Worm (Caenorhabditis elegans) whole organism, young adult: ENCODE data around the gene nspg-9.

Experiments used
- F49E8.2 ChIP-seq: sonication (generic microtip); optimal IDR thresholded peaks from 3 replicates; lab custom pipeline; 2017; ENCODE audit warnings: missing genetic modification characterization, mild to moderate bottlenecking, missing compliant biosample characterization, antibody characterized with exemption, moderate library complexity; ENCODE audit not compliant: insufficient read depth
- T07F8.4 ChIP-seq: sonication (generic microtip); optimal IDR thresholded peaks from 2 replicates; lab custom pipeline; 2016; ENCODE audit warnings: mild to moderate bottlenecking, missing genetic modification characterization, moderate library complexity, missing compliant biosample characterization
- attf-6 ChIP-seq: fragments of 200-800 bp; sonication (Bioruptor generic); IDR thresholded peaks from 2 replicates; pipeline ENCODE4 v1.3.6; 2022; ENCODE audit warnings: missing genetic modification reagents, missing genetic modification characterization, missing compliant biosample characterization
- ccch-3 ChIP-seq: fragments of 200-800 bp; sonication (Bioruptor generic); optimal IDR thresholded peaks from 2 replicates; lab custom pipeline; 2018; ENCODE audit warnings: mild to moderate bottlenecking, missing genetic modification characterization, missing compliant biosample characterization
- cebp-2 ChIP-seq: fragments of 200-800 bp; sonication (Bioruptor generic); IDR thresholded peaks from 2 replicates; pipeline ENCODE4 v1.3.6; 2022; ENCODE audit warnings: missing genetic modification characterization, missing compliant biosample characterization
- chd-7 ChIP-seq: sonication (generic microtip); optimal IDR thresholded peaks from 2 replicates; lab custom pipeline; 2016; ENCODE audit warnings: mild to moderate bottlenecking, missing genetic modification characterization, moderate library complexity, missing compliant biosample characterization
- egrh-3 ChIP-seq: fragments of 200-800 bp; sonication (Bioruptor generic); IDR thresholded peaks from 2 replicates; pipeline ENCODE4 v1.3.6; 2022; ENCODE audit warnings: missing genetic modification reagents, missing genetic modification characterization, missing compliant biosample characterization
- hlh-26 ChIP-seq: fragments of 200-800 bp; sonication (Bioruptor generic); conservative IDR thresholded peaks from 2 replicates; pipeline ENCODE4 v1.3.6; 2022; ENCODE audit warnings: missing genetic modification reagents, missing genetic modification characterization, missing compliant biosample characterization
- nhr-179 ChIP-seq: sonication (generic microtip); optimal IDR thresholded peaks from 2 replicates; lab custom pipeline; 2016; ENCODE audit warnings: mild to moderate bottlenecking, missing genetic modification characterization, missing compliant biosample characterization
- rec-8 ChIP-seq, 2 experiments: sonication (generic microtip); optimal IDR thresholded peaks; 2 replicates each; lab custom pipeline; 2016; ENCODE audit warnings: mild to moderate bottlenecking in 2 of 2, missing genetic modification characterization in 2 of 2, missing genetic modification reagents in 2 of 2, missing genotype in 2 of 2, missing biosample characterization in 1 of 2, missing compliant biosample characterization in 1 of 2, moderate library complexity in 1 of 2
- rpc-1 ChIP-seq, 2 experiments: fragments of 150-350 bp in 1 of 2; sonication (generic microtip) in 1 of 2; optimal IDR thresholded peaks; 2 replicates each; lab custom pipeline; 2014 to 2018; ENCODE audit warnings: missing biosample characterization in 1 of 2, missing genetic modification characterization in 1 of 2, missing genetic modification reagents in 1 of 2, missing genotype in 1 of 2
- snpc-1.1 ChIP-seq: sonication (generic microtip); optimal IDR thresholded peaks from 2 replicates; lab custom pipeline; 2017; ENCODE audit warnings: missing genetic modification characterization, mild to moderate bottlenecking, missing compliant biosample characterization, antibody characterized with exemption, moderate library complexity, missing genotype, missing genetic modification reagents; ENCODE audit not compliant: insufficient read depth
- snpc-4 ChIP-seq, 5 experiments: fragments of 150-350 bp in 1 of 5; sonication (generic microtip) in 4 of 5; optimal IDR thresholded peaks; 2 replicates each; lab custom pipeline; 2014 to 2018; ENCODE audit warnings: missing genetic modification characterization in 5 of 5, missing biosample characterization in 3 of 5, antibody characterized with exemption in 2 of 5, mild to moderate bottlenecking in 2 of 5, missing compliant biosample characterization in 2 of 5, missing genotype in 2 of 5, moderate library complexity in 2 of 5, missing genetic modification reagents in 1 of 5

nspg-9 gene

ce11 chrIV:14510344-14510793 lies 53.7 kb downstream of the nspg-9 start:
- TF ChIP-seq snpc-1.1 (peak; percentile 13), attf-6 (GFP tag; lab: Robert Waterston, UW) (peak; percentile 84), snpc-4 (GFP tag; optimal IDR thresholded peaks at IDR 0.05; lab: Kevin White, UChicago) (peak; percentile 25), snpc-4 (tag; optimal IDR thresholded peaks at IDR 0.05; lab: Kevin White, UChicago) (peak in 3 of 4 experiments; percentile 59 to 96 (median 65))
- TF ChIP-seq, all 124 proteins: peak for 3; not testable (repeated sequence) for 121

- TF ChIP-seq chd-7 (tag; lab: Kevin White, UChicago) (no peak), nhr-179 (tag; lab: Kevin White, UChicago) (no peak), ccch-3 (GFP tag; lab: Kevin White, UChicago) (no peak), rpc-1 (optimal IDR thresholded peaks at IDR 0.05; lab: Kevin White, UChicago) (no peak), rpc-1 (tag; optimal IDR thresholded peaks at IDR 0.05; lab: Kevin White, UChicago) (no peak), hlh-26 (no peak), rec-8 (tag; optimal IDR thresholded peaks at IDR 0.05; lab: Kevin White, UChicago) (no peak), F49E8.2 (tag; lab: Kevin White, UChicago) (no peak), egrh-3 (GFP tag; lab: Robert Waterston, UW) (no peak), T07F8.4 (tag; lab: Kevin White, UChicago) (no peak), cebp-2 (GFP tag; lab: Robert Waterston, UW) (no peak)
- TF ChIP-seq, all 124 proteins: peak for 0
These were observed 55.7 kb downstream of the nspg-9 start, which contains the start of gene Y57G11A.5 for ce11 chrIV:14512405-14512804. Y57G11A.5 (minus strand) TSS chrIV:14512505.
